Worm (Caenorhabditis elegans) whole organism, young adult: Measurements from ENCODE around the gene atf-4.

Experiments
- F52B5.7 ChIP-seq: sonication (generic microtip); optimal IDR thresholded peaks from 2 replicates; lab custom pipeline; 2016; ENCODE audit warnings: mild to moderate bottlenecking, missing genetic modification characterization, missing compliant biosample characterization
- Y53F4B.3 ChIP-seq: fragments of 200-800 bp; sonication (Bioruptor generic); IDR thresholded peaks from 2 replicates; pipeline ENCODE4 v1.3.6; 2022; ENCODE audit warnings: missing genetic modification reagents, missing genetic modification characterization, missing compliant biosample characterization
- ama-1 ChIP-seq, 3 experiments: fragments of 150-350 bp in 1 of 3; sonication (generic microtip) in 2 of 3; optimal IDR thresholded peaks; 2 replicates each; lab custom pipeline; 2014 to 2018; ENCODE audit warnings: missing biosample characterization in 2 of 3, missing genetic modification characterization in 2 of 3, missing genetic modification reagents in 2 of 3
- aptf-3 ChIP-seq: fragments of 200-800 bp; sonication (Bioruptor generic); IDR thresholded peaks from 2 replicates; pipeline ENCODE4 v1.3.6; 2022; ENCODE audit warnings: missing genetic modification characterization, missing compliant biosample characterization
- him-1 ChIP-seq: sonication (generic microtip); optimal IDR thresholded peaks from 2 replicates; lab custom pipeline; 2016; ENCODE audit warnings: missing genotype, missing genetic modification reagents, missing genetic modification characterization, missing compliant biosample characterization
- hsf-1 ChIP-seq: fragments of 200-800 bp; sonication (Bioruptor generic); IDR thresholded peaks from 2 replicates; pipeline ENCODE4 v1.3.6; 2022; ENCODE audit warnings: missing genetic modification reagents, missing genetic modification characterization, missing compliant biosample characterization
- lin-35 ChIP-seq, 3 experiments: fragments of 150-350 bp in 2 of 3; sonication (generic microtip) in 1 of 3; optimal IDR thresholded peaks; 2 replicates each; lab custom pipeline; 2014 to 2018; ENCODE audit warnings: missing biosample characterization in 3 of 3, missing genetic modification characterization in 3 of 3, missing genetic modification reagents in 3 of 3
- nfyb-1 ChIP-seq: fragments of 200-800 bp; sonication (Bioruptor generic); IDR thresholded peaks from 2 replicates; pipeline ENCODE4 v1.3.6; 2022; ENCODE audit warnings: missing genetic modification reagents, missing genetic modification characterization, missing compliant biosample characterization
- sea-2 ChIP-seq: fragments of 200-800 bp; sonication (Bioruptor generic); IDR thresholded peaks from 2 replicates; pipeline ENCODE4 v1.3.6; 2022; ENCODE audit warnings: missing genetic modification characterization, missing compliant biosample characterization
- unc-130 ChIP-seq: sonication (generic microtip); optimal IDR thresholded peaks from 2 replicates; lab custom pipeline; 2016; ENCODE audit warnings: missing genetic modification reagents, missing genetic modification characterization, missing compliant biosample characterization

- TF ChIP-seq ama-1 (optimal IDR thresholded peaks at IDR 0.05; lab: Kevin White, UChicago) = no peak
- TF ChIP-seq ama-1 (GFP tag; optimal IDR thresholded peaks at IDR 0.05; lab: Kevin White, UChicago) = no peak
- no peak for TF ChIP-seq Y53F4B.3 (GFP tag; lab: Robert Waterston, UW)
- TF ChIP-seq unc-130 (GFP tag; lab: Kevin White, UChicago) = no peak
- no peak for TF ChIP-seq hsf-1
- TF ChIP-seq him-1 (tag; lab: Kevin White, UChicago) = no peak
- TF ChIP-seq F52B5.7 (tag; lab: Kevin White, UChicago) = no peak
- TF ChIP-seq nfyb-1 (GFP tag; lab: Robert Waterston, UW) = no peak
- no peak for TF ChIP-seq sea-2 (GFP tag; lab: Robert Waterston, UW)
- no peak for TF ChIP-seq lin-35 (GFP tag; optimal IDR thresholded peaks at IDR 0.05; lab: Kevin White, UChicago)
- no peak for TF ChIP-seq aptf-3 (GFP tag; lab: Robert Waterston, UW)
Measured at ce11 chrX:14776312-14776711, 34.3 kb downstream of the atf-4 start.
